Worm (Caenorhabditis elegans): ENCODE measurements around the gene dmd-9.

The dmd-9 gene

ce11 chrIV:3266841-3267240 is 12.5 kb upstream of the dmd-9 start:
- TF ChIP-seq unc-62 (GFP tag; optimal IDR thresholded peaks at IDR 0.05): no peak

- no peak for TF ChIP-seq unc-62 (GFP tag; optimal IDR thresholded peaks at IDR 0.05)
Measured at ce11 chrIV:3265657-3266056, 11.3 kb upstream of the dmd-9 start, which contains the start of gene T26C12.2. Gene T26C12.2, minus strand, starts transcription at chrIV:3265757.

ce11 chrIV:3261761-3262160 is 7.4 kb upstream of the dmd-9 start:
- no peak for TF ChIP-seq unc-62 (GFP tag; optimal IDR thresholded peaks at IDR 0.05)

- no peak for TF ChIP-seq unc-62 (GFP tag; optimal IDR thresholded peaks at IDR 0.05)
Measured at ce11 chrIV:3260216-3260615, 5.9 kb upstream of the dmd-9 start.

- no peak for TF ChIP-seq unc-62 (GFP tag; optimal IDR thresholded peaks at IDR 0.05)
Measured at ce11 chrIV:3258528-3258927, 4.2 kb upstream of the dmd-9 start, which contains the start of gene T26C12.1. Gene T26C12.1, plus strand, starts transcription at chrIV:3258910.

- TF ChIP-seq unc-62 (GFP tag; optimal IDR thresholded peaks at IDR 0.05): no peak
Measured at ce11 chrIV:3256866-3257265, 2.5 kb upstream of the dmd-9 start.

- no peak for TF ChIP-seq unc-62 (GFP tag; optimal IDR thresholded peaks at IDR 0.05)
Measured at ce11 chrIV:3252047-3252446, 2.3 kb downstream of the dmd-9 start.

- TF ChIP-seq unc-62 (GFP tag; optimal IDR thresholded peaks at IDR 0.05): no peak
Measured at ce11 chrIV:3251551-3251950, 2.8 kb downstream of the dmd-9 start.

- TF ChIP-seq unc-62 (GFP tag; optimal IDR thresholded peaks at IDR 0.05): no peak
Measured at ce11 chrIV:3250020-3250419, 4.3 kb downstream of the dmd-9 start.

- TF ChIP-seq unc-62 (GFP tag; optimal IDR thresholded peaks at IDR 0.05): no peak
Measured at ce11 chrIV:3246873-3247272, 7.5 kb downstream of the dmd-9 start.

ce11 chrIV:3234269-3234668 is 20.1 kb downstream of the dmd-9 start:
- TF ChIP-seq unc-62 (GFP tag; optimal IDR thresholded peaks at IDR 0.05): no peak

- TF ChIP-seq unc-62 (GFP tag; optimal IDR thresholded peaks at IDR 0.05): no peak
Measured at ce11 chrIV:3233429-3233885, 20.9 kb downstream of the dmd-9 start.

ce11 chrIV:3232694-3233372 is 21.5 kb downstream of the dmd-9 start:
- TF ChIP-seq unc-62 (GFP tag; optimal IDR thresholded peaks at IDR 0.05): no peak

- TF ChIP-seq unc-62 (GFP tag; optimal IDR thresholded peaks at IDR 0.05): no peak
Measured at ce11 chrIV:3231644-3232043, 22.7 kb downstream of the dmd-9 start.

ce11 chrIV:3227549-3228139 is 26.7 kb downstream of the dmd-9 start:
- no peak for TF ChIP-seq unc-62 (GFP tag; optimal IDR thresholded peaks at IDR 0.05)

ce11 chrIV:3222140-3222539 is 32.2 kb downstream of the dmd-9 start, which contains the start of gene Y67D8A.2:
Gene Y67D8A.2, plus strand, starts transcription at chrIV:3222440.
- TF ChIP-seq unc-62 (GFP tag; optimal IDR thresholded peaks at IDR 0.05): no peak

- TF ChIP-seq unc-62 (GFP tag; optimal IDR thresholded peaks at IDR 0.05): no peak
Measured at ce11 chrIV:3221158-3221557, 33.2 kb downstream of the dmd-9 start.
